Worm (Caenorhabditis elegans): ENCODE data around the gene F44E2.8.

DNA sequence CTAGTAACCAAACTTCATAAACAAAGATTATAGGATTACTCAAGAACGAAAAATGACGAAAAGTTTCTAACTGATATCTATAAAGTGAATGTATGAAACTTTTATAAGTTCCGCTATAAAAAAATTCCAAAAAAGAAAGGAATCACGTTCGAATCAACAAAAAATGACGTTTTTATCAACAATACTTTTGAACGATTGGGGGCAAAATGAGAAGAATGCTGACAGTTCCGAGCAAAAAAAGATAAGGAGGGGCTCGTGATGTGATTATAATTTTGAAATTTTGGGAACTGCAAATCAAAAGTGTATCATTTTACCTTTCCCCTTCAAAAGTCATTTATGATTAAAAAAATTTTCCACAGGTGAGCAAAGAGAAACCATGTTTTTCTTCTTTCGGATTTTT, 29.3 kb upstream of the F44E2.8 start:
- TF ChIP-seq him-1 (tag; optimal IDR thresholded peaks at IDR 0.05) (no peak), W03F9.2 (tag; optimal IDR thresholded peaks at IDR 0.05) (no peak)

All from whole organism, L4/young adult.